Fruit fly (Drosophila melanogaster) whole organism, wandering third instar larva: Measurements from ENCODE around the gene CG6282.
A peak's percentile ranks its signal among the peaks of the same experiment; 100 is the strongest.

Source experiments
- CG32264 ChIP-seq: fragments of 200-800 bp; sonication (Bioruptor generic); optimal IDR thresholded peaks from 2 replicates; lab custom pipeline; 2016; ENCODE audit warnings: missing biosample characterization, missing genetic modification characterization
- CG9705 ChIP-seq: fragments of 200-800 bp; sonication (Bioruptor generic); optimal IDR thresholded peaks from 2 replicates; lab custom pipeline; 2018; ENCODE audit warnings: missing biosample characterization, mild to moderate bottlenecking, missing genetic modification characterization
- CrebA ChIP-seq: fragments of 200-800 bp; sonication (Bioruptor generic); optimal IDR thresholded peaks from 2 replicates; lab custom pipeline; 2016; ENCODE audit warnings: missing biosample characterization, mild to moderate bottlenecking, missing genetic modification characterization, borderline replicate concordance
- Dfd ChIP-seq: fragments of >200 bp; optimal IDR thresholded peaks from 2 replicates; lab custom pipeline; 2017; ENCODE audit warnings: missing biosample characterization, missing genetic modification characterization
- Dif ChIP-seq: fragments of 200-275, 200-300 bp; sonication (Bioruptor generic); optimal IDR thresholded peaks from 2 replicates; lab custom pipeline; 2018; ENCODE audit warnings: missing biosample characterization, missing genetic modification characterization; ENCODE audit not compliant: partially characterized antibody
- GATAd ChIP-seq: sonication (Bioruptor generic); optimal IDR thresholded peaks from 2 replicates; lab custom pipeline; 2016; ENCODE audit warnings: missing biosample characterization, missing genetic modification characterization
- HLH106 ChIP-seq: fragments of 200-800 bp; optimal IDR thresholded peaks from 3 replicates; lab custom pipeline; 2019; ENCODE audit warnings: missing biosample characterization, mild to moderate bottlenecking, missing genetic modification characterization, moderate library complexity
- Hnf4 ChIP-seq: fragments of 200-800 bp; sonication (Bioruptor generic); optimal IDR thresholded peaks from 2 replicates; lab custom pipeline; 2016; ENCODE audit warnings: missing biosample characterization, mild to moderate bottlenecking, missing genetic modification characterization
- Hr78 ChIP-seq: fragments of >200 bp; optimal IDR thresholded peaks from 2 replicates; lab custom pipeline; 2017; ENCODE audit warnings: missing biosample characterization, missing genetic modification characterization
- Hr83 ChIP-seq: fragments of 200-300 bp; sonication (Bioruptor generic); optimal IDR thresholded peaks from 2 replicates; lab custom pipeline; 2016; ENCODE audit warnings: missing biosample characterization, mild to moderate bottlenecking, missing genetic modification characterization, moderate library complexity; ENCODE audit not compliant: poor library complexity, severe bottlenecking
- Jra ChIP-seq: sonication (Bioruptor generic); optimal IDR thresholded peaks from 2 replicates; lab custom pipeline; 2016; ENCODE audit warnings: missing biosample characterization, missing genetic modification characterization
- Mio ChIP-seq: sonication (Bioruptor generic); optimal IDR thresholded peaks from 2 replicates; lab custom pipeline; 2016; ENCODE audit warnings: missing biosample characterization, missing genetic modification characterization
- Myc ChIP-seq: fragments of >200 bp; optimal IDR thresholded peaks from 2 replicates; lab custom pipeline; 2017
- OdsH ChIP-seq: fragments of 200-800 bp; sonication (Bioruptor generic); optimal IDR thresholded peaks from 2 replicates; lab custom pipeline; 2016; ENCODE audit warnings: missing biosample characterization, mild to moderate bottlenecking, missing genetic modification characterization
- Rel ChIP-seq, 2 experiments: fragments of 200-800 bp; sonication (Bioruptor generic) in 1 of 2; optimal IDR thresholded peaks; 2 replicates in 1 of 2; 3 replicates in 1 of 2; lab custom pipeline; 2016 to 2019; ENCODE audit warnings: mild to moderate bottlenecking in 2 of 2, missing biosample characterization in 2 of 2, missing genetic modification characterization in 2 of 2, moderate library complexity in 1 of 2
- Sp1 ChIP-seq: fragments of 200-800 bp; sonication (Bioruptor generic); optimal IDR thresholded peaks from 3 replicates; lab custom pipeline; 2019; ENCODE audit warnings: missing biosample characterization, mild to moderate bottlenecking, missing genetic modification characterization, moderate library complexity
- Vsx2 ChIP-seq: fragments of 200-300, 225-300 bp; sonication (Bioruptor generic); optimal IDR thresholded peaks from 2 replicates; lab custom pipeline; 2018; ENCODE audit warnings: missing biosample characterization, missing genetic modification characterization; ENCODE audit not compliant: partially characterized antibody
- br ChIP-seq: fragments of 200-800 bp; sonication (Bioruptor generic); optimal IDR thresholded peaks from 2 replicates; lab custom pipeline; 2016; ENCODE audit warnings: missing biosample characterization, missing genetic modification characterization
- brk ChIP-seq: fragments of 200-800 bp; sonication (Bioruptor generic); optimal IDR thresholded peaks from 2 replicates; lab custom pipeline; 2016; ENCODE audit warnings: missing biosample characterization, mild to moderate bottlenecking, missing genetic modification characterization
- dl ChIP-seq, 2 experiments: fragments of 175-275, 200-275 bp in 1 of 2; fragments of 200-275 bp in 1 of 2; sonication (Bioruptor generic); optimal IDR thresholded peaks; lab custom pipeline; 2018; ENCODE audit warnings: mild to moderate bottlenecking in 2 of 2, missing biosample characterization in 2 of 2, missing genetic modification characterization in 2 of 2, moderate library complexity in 2 of 2; ENCODE audit not compliant: partially characterized antibody in 2 of 2, insufficient read depth in 1 of 2
- dsf ChIP-seq: sonication (Bioruptor generic); optimal IDR thresholded peaks from 2 replicates; lab custom pipeline; 2016; ENCODE audit warnings: missing biosample characterization, missing genetic modification characterization, borderline replicate concordance
- ey ChIP-seq: fragments of 200-800 bp; sonication (Bioruptor generic); optimal IDR thresholded peaks from 2 replicates; lab custom pipeline; 2016; ENCODE audit warnings: missing biosample characterization, missing genetic modification characterization
- foxo ChIP-seq, 2 experiments: fragments of 200-800 bp; sonication (Bioruptor generic); optimal IDR thresholded peaks; 2 replicates in 1 of 2; 3 replicates in 1 of 2; lab custom pipeline; 2016 to 2017; ENCODE audit warnings: missing biosample characterization in 2 of 2, missing genetic modification characterization in 2 of 2
- fru ChIP-seq: fragments of 200-800 bp; sonication (Bioruptor generic); optimal IDR thresholded peaks from 3 replicates; lab custom pipeline; 2016; ENCODE audit warnings: missing biosample characterization, mild to moderate bottlenecking, missing genetic modification characterization
- h ChIP-seq: fragments of 200-800 bp; sonication (Bioruptor generic); optimal IDR thresholded peaks from 3 replicates; lab custom pipeline; 2016; ENCODE audit warnings: missing biosample characterization, mild to moderate bottlenecking, missing genetic modification characterization
- jim ChIP-seq: fragments of 175-275, 200-325 bp; sonication (Bioruptor generic); optimal IDR thresholded peaks from 2 replicates; lab custom pipeline; 2016; ENCODE audit warnings: missing biosample characterization, mild to moderate bottlenecking, missing genetic modification characterization
- lola ChIP-seq: fragments of >200 bp; optimal IDR thresholded peaks from 2 replicates; lab custom pipeline; 2017; ENCODE audit warnings: missing biosample characterization, missing genetic modification characterization
- psq ChIP-seq: fragments of 200-800 bp; sonication (Bioruptor generic); optimal IDR thresholded peaks from 3 replicates; lab custom pipeline; 2017; ENCODE audit warnings: missing biosample characterization, mild to moderate bottlenecking, missing genetic modification characterization, moderate library complexity
- rgr ChIP-seq: fragments of 200-800 bp; sonication (Bioruptor generic); optimal IDR thresholded peaks from 3 replicates; lab custom pipeline; 2016; ENCODE audit warnings: missing biosample characterization, mild to moderate bottlenecking, missing genetic modification characterization
- sv ChIP-seq: fragments of 200-800 bp; sonication (Bioruptor generic); optimal IDR thresholded peaks from 3 replicates; lab custom pipeline; 2016; ENCODE audit warnings: missing biosample characterization, missing genetic modification characterization
- usp ChIP-seq: fragments of >200 bp; optimal IDR thresholded peaks from 2 replicates; lab custom pipeline; 2017; ENCODE audit warnings: missing biosample characterization, missing genetic modification characterization
- woc ChIP-seq: sonication (Bioruptor generic); optimal IDR thresholded peaks from 2 replicates; lab custom pipeline; 2016; ENCODE audit warnings: missing biosample characterization, mild to moderate bottlenecking, missing genetic modification characterization

CG6282 gene

dm6 chr3L:8640139-8640538, 35.7 kb downstream of the CG6282 start, which contains the start of gene Cpr66D:
Gene Cpr66D, plus strand, starts transcription at chr3L:8640439.
- TF ChIP-seq rgr (GFP tag; lab: Kevin White, UChicago): peak; percentile 36
- no peak for TF ChIP-seq HLH106 (tag; lab: Kevin White, UChicago)

- TF ChIP-seq fru (GFP tag; lab: Kevin White, UChicago) (no peak), OdsH (GFP tag; lab: Kevin White, UChicago) (no peak), HLH106 (tag; lab: Kevin White, UChicago) (peak; percentile 15), CrebA (GFP tag; lab: Kevin White, UChicago) (no peak), foxo (GFP tag; optimal IDR thresholded peaks at IDR 0.05; lab: Kevin White, UChicago) (peak in 1 of 2 experiments; percentile 12), Mio (GFP tag; lab: Kevin White, UChicago) (no peak), Hnf4 (no peak), Vsx2 (no peak), GATAd (GFP tag; lab: Kevin White, UChicago) (no peak), usp (no peak), Dif (GFP tag; lab: Kevin White, UChicago) (no peak), Hr78 (GFP tag; lab: Kevin White, UChicago) (no peak)
Observed at dm6 chr3L:8641049-8641448, 36.6 kb downstream of the CG6282 start.

dm6 chr3L:8643810-8644552, 39.5 kb downstream of the CG6282 start:
- peak; percentile 72 for TF ChIP-seq Dif (GFP tag; lab: Kevin White, UChicago)
- no peak for TF ChIP-seq OdsH (GFP tag; lab: Kevin White, UChicago)
- no peak for TF ChIP-seq jim (GFP tag; lab: Kevin White, UChicago)
- TF ChIP-seq Vsx2: peak; percentile 82
- peak in 1 of 2 experiments; percentile 20 for TF ChIP-seq dl (GFP tag; optimal IDR thresholded peaks at IDR 0.05; lab: Kevin White, UChicago; ENCODE audit: insufficient read depth in 1 of 2, partially characterized antibody in 2 of 2)
- no peak for TF ChIP-seq Myc (lab: Kevin White, UChicago)
- no peak for TF ChIP-seq CG32264 (GFP tag; lab: Kevin White, UChicago)
- TF ChIP-seq foxo (GFP tag; optimal IDR thresholded peaks at IDR 0.05; lab: Kevin White, UChicago): no peak
- no peak for TF ChIP-seq Hr78 (GFP tag; lab: Kevin White, UChicago)

- TF ChIP-seq Hr78 (GFP tag; lab: Kevin White, UChicago): no peak
- TF ChIP-seq OdsH (GFP tag; lab: Kevin White, UChicago): no peak
- no peak for TF ChIP-seq CG9705 (GFP tag; lab: Kevin White, UChicago)
- TF ChIP-seq Dfd (GFP tag; lab: Kevin White, UChicago): no peak
- TF ChIP-seq sv (GFP tag; lab: Kevin White, UChicago): no peak
- TF ChIP-seq Rel (GFP tag; optimal IDR thresholded peaks at IDR 0.05; lab: Kevin White, UChicago): no peak
- TF ChIP-seq Rel (tag; optimal IDR thresholded peaks at IDR 0.05; lab: Kevin White, UChicago): no peak
Observed at dm6 chr3L:8646821-8647220, 42.4 kb downstream of the CG6282 start, which contains the start of the genes CG13305 and Pex7. Gene CG13305, minus strand, starts transcription at chr3L:8646822. Gene Pex7, plus strand, starts transcription at chr3L:8647145.

dm6 chr3L:8648836-8649235, 44.4 kb downstream of the CG6282 start, which contains the start of gene Arr2:
Gene Arr2, minus strand, starts transcription at chr3L:8648936.
- TF ChIP-seq dsf (GFP tag; lab: Kevin White, UChicago) (no peak), lola (GFP tag; lab: Kevin White, UChicago) (no peak)

dm6 chr3L:8651876-8652571, 47.6 kb downstream of the CG6282 start:
- TF ChIP-seq Myc (lab: Kevin White, UChicago) (peak; percentile 90), fru (GFP tag; lab: Kevin White, UChicago) (peak; percentile 12), GATAd (GFP tag; lab: Kevin White, UChicago) (no peak)
- TF ChIP-seq, all 38 proteins: peak for 2

- TF ChIP-seq br (GFP tag; lab: Kevin White, UChicago): peak; percentile 30
- no peak for TF ChIP-seq brk (GFP tag; lab: Kevin White, UChicago)
- no peak for TF ChIP-seq ey
- TF ChIP-seq OdsH (GFP tag; lab: Kevin White, UChicago): no peak
- TF ChIP-seq Sp1 (GFP tag; lab: Kevin White, UChicago): peak; percentile 7
- TF ChIP-seq Jra (GFP tag; lab: Kevin White, UChicago): peak; percentile 26
- no peak for TF ChIP-seq CrebA (GFP tag; lab: Kevin White, UChicago)
- TF ChIP-seq Hr83 (GFP tag; lab: Kevin White, UChicago): peak; percentile 20
- no peak for TF ChIP-seq GATAd (GFP tag; lab: Kevin White, UChicago)
- peak in 1 of 2 experiments; percentile 26 for TF ChIP-seq foxo (GFP tag; optimal IDR thresholded peaks at IDR 0.05; lab: Kevin White, UChicago)
- no peak for TF ChIP-seq Dif (GFP tag; lab: Kevin White, UChicago)
- no peak for TF ChIP-seq Myc (lab: Kevin White, UChicago)
- TF ChIP-seq psq (GFP tag; lab: Kevin White, UChicago): peak; percentile 62
- peak; percentile 67 for TF ChIP-seq h (GFP tag; lab: Kevin White, UChicago)
- TF ChIP-seq lola (GFP tag; lab: Kevin White, UChicago): no peak
- peak; percentile 25 for TF ChIP-seq woc (GFP tag; lab: Kevin White, UChicago)
- TF ChIP-seq usp: no peak
Observed at dm6 chr3L:8652572-8652977, 48.1 kb downstream of the CG6282 start.
